Worm (Caenorhabditis elegans) whole organism, L4 larva: ENCODE data around the gene AH6.17.
A peak's percentile ranks its signal among the peaks of the same experiment; 100 is the strongest.

Experiments
- F10B5.3 ChIP-seq: sonication (generic microtip); optimal IDR thresholded peaks from 2 replicates; lab custom pipeline; 2016; ENCODE audit warnings: mild to moderate bottlenecking, missing genetic modification characterization, missing compliant biosample characterization
- F37D6.2 ChIP-seq: sonication (generic microtip); optimal IDR thresholded peaks from 2 replicates; lab custom pipeline; 2016; ENCODE audit warnings: mild to moderate bottlenecking, missing genetic modification characterization, missing compliant biosample characterization
- F44E2.7 ChIP-seq: fragments of 200-800 bp; sonication (Bioruptor generic); IDR thresholded peaks from 2 replicates; pipeline ENCODE4 v2.1.2; 2022; ENCODE audit warnings: missing genetic modification characterization, missing compliant biosample characterization
- F49E8.2 ChIP-seq: sonication (generic microtip); optimal IDR thresholded peaks from 2 replicates; lab custom pipeline; 2016; ENCODE audit warnings: missing compliant biosample characterization, mild to moderate bottlenecking, missing genetic modification characterization, borderline replicate concordance
- R02D3.7 ChIP-seq: fragments of 150-350 bp; sonication (generic microtip); optimal IDR thresholded peaks from 3 replicates; lab custom pipeline; 2014; ENCODE audit warnings: missing biosample characterization, missing genetic modification characterization
- T20F7.1 ChIP-seq: fragments of 200-800 bp; sonication (Bioruptor generic); optimal IDR thresholded peaks from 2 replicates; lab custom pipeline; 2018; ENCODE audit warnings: mild to moderate bottlenecking, missing genetic modification characterization, missing compliant biosample characterization
- Y48G9A.11 ChIP-seq: fragments of 200-800 bp; sonication (Bioruptor generic); IDR thresholded peaks from 2 replicates; pipeline ENCODE4 v1.3.6; 2022; ENCODE audit warnings: missing genetic modification reagents, missing genetic modification characterization, missing compliant biosample characterization
- Y75B8A.6 ChIP-seq: fragments of 200-800 bp; sonication (Bioruptor generic); IDR thresholded peaks from 2 replicates; pipeline ENCODE4 v1.3.6; 2022; ENCODE audit warnings: missing genetic modification reagents, missing genetic modification characterization, missing compliant biosample characterization
- ZK546.5 ChIP-seq, 2 experiments: sonication (generic microtip); optimal IDR thresholded peaks; 2 replicates each; lab custom pipeline; 2017; ENCODE audit warnings: missing biosample characterization in 2 of 2, missing genetic modification characterization in 2 of 2
- aly-2 ChIP-seq: sonication (generic microtip); optimal IDR thresholded peaks from 2 replicates; lab custom pipeline; 2018; ENCODE audit warnings: missing biosample characterization, missing genetic modification characterization
- ama-1 ChIP-seq: fragments of 150-350 bp; optimal IDR thresholded peaks from 2 replicates; lab custom pipeline; 2014; ENCODE audit warnings: inconsistent platforms, mixed read lengths
- arid-1 ChIP-seq: fragments of 200-800 bp; sonication (Bioruptor generic); conservative IDR thresholded peaks from 2 replicates; pipeline ENCODE4 v1.3.6; 2022; ENCODE audit warnings: missing genetic modification reagents, missing genetic modification characterization, missing compliant biosample characterization
- ceh-62 ChIP-seq: sonication (generic microtip); optimal IDR thresholded peaks from 2 replicates; lab custom pipeline; 2017; ENCODE audit warnings: missing biosample characterization, missing genetic modification characterization
- ces-1 ChIP-seq: fragments of 150-350 bp; sonication (generic microtip); optimal IDR thresholded peaks from 4 replicates; lab custom pipeline; 2014; ENCODE audit warnings: missing biosample characterization, missing genetic modification reagents, missing genetic modification characterization
- cey-2 ChIP-seq: sonication (generic microtip); optimal IDR thresholded peaks from 3 replicates; lab custom pipeline; 2017; ENCODE audit warnings: missing genetic modification characterization, mild to moderate bottlenecking, missing compliant biosample characterization, antibody characterized with exemption, borderline replicate concordance; ENCODE audit not compliant: insufficient read depth
- daf-16 ChIP-seq, 3 experiments: sonication (generic microtip); optimal IDR thresholded peaks; 2 replicates each; lab custom pipeline; 2016 to 2017; ENCODE audit warnings: missing genetic modification characterization in 3 of 3, missing genetic modification reagents in 3 of 3, mild to moderate bottlenecking in 2 of 3, missing compliant biosample characterization in 2 of 3, missing biosample characterization in 1 of 3, moderate library complexity in 1 of 3
- dmd-8 ChIP-seq: fragments of 200-800 bp; sonication (Bioruptor generic); IDR thresholded peaks from 2 replicates; pipeline ENCODE4 v1.3.6; 2022; ENCODE audit warnings: missing genetic modification characterization, missing compliant biosample characterization
- dve-1 ChIP-seq: sonication (generic microtip); optimal IDR thresholded peaks from 2 replicates; lab custom pipeline; 2017; ENCODE audit warnings: antibody characterized with exemption, mild to moderate bottlenecking, missing genetic modification characterization, missing compliant biosample characterization; ENCODE audit not compliant: insufficient read depth
- egl-27 ChIP-seq: sonication (generic microtip); optimal IDR thresholded peaks from 3 replicates; lab custom pipeline; 2017; ENCODE audit warnings: missing biosample characterization, missing genetic modification reagents, missing genetic modification characterization
- fkh-10 ChIP-seq: fragments of 150-350 bp; optimal IDR thresholded peaks from 2 replicates; lab custom pipeline; 2014; ENCODE audit warnings: missing biosample characterization, missing genetic modification reagents, missing genetic modification characterization
- fos-1 ChIP-seq: fragments of 150-350 bp; optimal IDR thresholded peaks from 2 replicates; lab custom pipeline; 2014; ENCODE audit warnings: missing biosample characterization, missing genetic modification characterization
- gei-8 ChIP-seq: fragments of 200-800 bp; sonication (Bioruptor generic); optimal IDR thresholded peaks from 2 replicates; lab custom pipeline; 2018; ENCODE audit warnings: mild to moderate bottlenecking, missing genetic modification characterization, missing compliant biosample characterization
- hlh-30 ChIP-seq: sonication (generic microtip); optimal IDR thresholded peaks from 2 replicates; lab custom pipeline; 2017; ENCODE audit warnings: antibody characterized with exemption, mild to moderate bottlenecking, missing genetic modification characterization, missing compliant biosample characterization; ENCODE audit not compliant: insufficient read depth
- hmg-1.1 ChIP-seq: fragments of 200-800 bp; sonication (Bioruptor generic); IDR thresholded peaks from 2 replicates; pipeline ENCODE4 v1.3.6; 2022; ENCODE audit warnings: missing genetic modification reagents, missing genetic modification characterization, missing compliant biosample characterization
- jun-1 ChIP-seq: fragments of 150-350 bp; optimal IDR thresholded peaks from 2 replicates; lab custom pipeline; 2014; ENCODE audit warnings: missing biosample characterization, missing genetic modification reagents, missing genetic modification characterization
- lim-7 ChIP-seq: fragments of 200-800 bp; sonication (Bioruptor generic); IDR thresholded peaks from 2 replicates; pipeline ENCODE4 v1.3.6; 2022; ENCODE audit warnings: missing genetic modification characterization, missing compliant biosample characterization
- lin-38 ChIP-seq: fragments of 200-800 bp; sonication (Bioruptor generic); IDR thresholded peaks from 2 replicates; pipeline ENCODE4 v1.3.6; 2022; ENCODE audit warnings: missing genetic modification reagents, missing genetic modification characterization, missing compliant biosample characterization
- lin-39 ChIP-seq: fragments of 150-350 bp; optimal IDR thresholded peaks from 2 replicates; lab custom pipeline; 2014; ENCODE audit warnings: missing biosample characterization, missing genetic modification reagents, missing genetic modification characterization
- lir-3 ChIP-seq: sonication (generic microtip); optimal IDR thresholded peaks from 2 replicates; lab custom pipeline; 2016; ENCODE audit warnings: mild to moderate bottlenecking, missing genetic modification characterization, missing compliant biosample characterization
- mdl-1 ChIP-seq, 2 experiments: fragments of 150-350 bp in 1 of 2; sonication (generic microtip) in 1 of 2; optimal IDR thresholded peaks; 2 replicates each; lab custom pipeline; 2014 to 2017; ENCODE audit warnings: missing biosample characterization in 2 of 2, missing genetic modification characterization in 2 of 2
- mep-1 ChIP-seq: fragments of 150-350 bp; sonication (generic microtip); optimal IDR thresholded peaks from 3 replicates; lab custom pipeline; 2014; ENCODE audit warnings: missing biosample characterization, missing genetic modification characterization
- mes-2 ChIP-seq: sonication (generic microtip); optimal IDR thresholded peaks from 2 replicates; lab custom pipeline; 2016; ENCODE audit warnings: missing genotype, mild to moderate bottlenecking, missing genetic modification characterization, missing compliant biosample characterization; ENCODE audit not compliant: poor library complexity, severe bottlenecking
- nhr-25 ChIP-seq: sonication (generic microtip); optimal IDR thresholded peaks from 2 replicates; lab custom pipeline; 2017; ENCODE audit warnings: missing genetic modification characterization, mild to moderate bottlenecking, missing compliant biosample characterization, antibody characterized with exemption, moderate library complexity, borderline replicate concordance; ENCODE audit not compliant: insufficient read depth
- nhr-28 ChIP-seq: fragments of 150-350 bp; optimal IDR thresholded peaks from 2 replicates; lab custom pipeline; 2014; ENCODE audit warnings: missing biosample characterization, missing genetic modification characterization
- nhr-42 ChIP-seq: fragments of 200-800 bp; sonication (Bioruptor generic); IDR thresholded peaks from 2 replicates; pipeline ENCODE4 v1.3.6; 2022; ENCODE audit warnings: missing genetic modification characterization, missing compliant biosample characterization
- nhr-48 ChIP-seq: sonication (generic microtip); optimal IDR thresholded peaks from 2 replicates; lab custom pipeline; 2016; ENCODE audit warnings: mild to moderate bottlenecking, missing genetic modification characterization, missing compliant biosample characterization
- nhr-77 ChIP-seq: fragments of 150-350 bp; optimal IDR thresholded peaks from 2 replicates; lab custom pipeline; 2014; ENCODE audit warnings: missing biosample characterization, missing genetic modification characterization
- pqm-1 ChIP-seq: sonication (generic microtip); optimal IDR thresholded peaks from 2 replicates; lab custom pipeline; 2017; ENCODE audit warnings: missing biosample characterization, missing genetic modification characterization
- rbr-2 ChIP-seq: sonication (generic microtip); optimal IDR thresholded peaks from 2 replicates; lab custom pipeline; 2016; ENCODE audit warnings: missing genotype, missing genetic modification characterization, missing compliant biosample characterization
- saeg-2 ChIP-seq: fragments of 200-800 bp; sonication (Bioruptor generic); IDR thresholded peaks from 2 replicates; pipeline ENCODE4 v1.3.6; 2022; ENCODE audit warnings: missing genetic modification reagents, missing genetic modification characterization, missing compliant biosample characterization
- set-16 ChIP-seq: fragments of 200-800 bp; sonication (Bioruptor generic); IDR thresholded peaks from 2 replicates; pipeline ENCODE4 v1.3.6; 2022; ENCODE audit warnings: missing genetic modification reagents, missing genetic modification characterization, missing compliant biosample characterization
- snpc-1.2 ChIP-seq: fragments of 200-800 bp; sonication (Bioruptor generic); IDR thresholded peaks from 2 replicates; pipeline ENCODE4 v1.3.6; 2022; ENCODE audit warnings: missing genetic modification reagents, missing genetic modification characterization, missing compliant biosample characterization
- tag-97 ChIP-seq: fragments of 200-800 bp; sonication (Bioruptor generic); IDR thresholded peaks from 2 replicates; pipeline ENCODE4 v1.3.6; 2022; ENCODE audit warnings: missing genetic modification characterization, missing compliant biosample characterization
- tra-1 ChIP-seq: fragments of 200-800 bp; sonication (Bioruptor generic); IDR thresholded peaks from 2 replicates; pipeline ENCODE4 v1.3.6; 2022; ENCODE audit warnings: missing genetic modification reagents, missing genetic modification characterization, missing compliant biosample characterization
- unc-39 ChIP-seq: sonication (generic microtip); optimal IDR thresholded peaks from 2 replicates; lab custom pipeline; 2017; ENCODE audit warnings: missing biosample characterization, missing genetic modification characterization
- unc-62 ChIP-seq, 3 experiments: fragments of 150-350 bp in 1 of 3; sonication (generic microtip); optimal IDR thresholded peaks in 2 of 3; peaks in 1 of 3; 1 replicate in 1 of 3; 2 replicates in 2 of 3; lab custom pipeline; 2014 to 2017; ENCODE audit warnings: missing biosample characterization in 3 of 3, missing genetic modification characterization in 3 of 3, missing genetic modification reagents in 3 of 3, missing genotype in 1 of 3
- vab-7 ChIP-seq: fragments of 200-800 bp; sonication (Bioruptor generic); IDR thresholded peaks from 2 replicates; pipeline ENCODE4 v1.3.6; 2022; ENCODE audit warnings: missing genetic modification reagents, missing genetic modification characterization, missing compliant biosample characterization
- zfp-2 ChIP-seq: sonication (generic microtip); optimal IDR thresholded peaks from 2 replicates; lab custom pipeline; 2016; ENCODE audit warnings: mild to moderate bottlenecking, missing genetic modification characterization, missing compliant biosample characterization
- zfp-3 ChIP-seq: fragments of 200-800 bp; sonication (Bioruptor generic); conservative IDR thresholded peaks from 2 replicates; pipeline ENCODE4 v1.3.6; 2022; ENCODE audit warnings: missing genetic modification reagents, missing genetic modification characterization, missing compliant biosample characterization
- zip-2 ChIP-seq: fragments of 150-350 bp; optimal IDR thresholded peaks from 2 replicates; lab custom pipeline; 2014; ENCODE audit warnings: missing biosample characterization, missing genetic modification characterization

Gene AH6.17

ce11 chrII:9566045-9566444, 43.1 kb downstream of the AH6.17 start (continued):
- TF ChIP-seq rbr-2 (tag; lab: Kevin White, UChicago) (peak; percentile 50), T20F7.1 (GFP tag; lab: Kevin White, UChicago) (peak; percentile 78), egl-27 (no peak), jun-1 (no peak), Y48G9A.11 (GFP tag; lab: Robert Waterston, UW) (peak; percentile 90), gei-8 (peak; percentile 53), ama-1 (no peak), lir-3 (tag; lab: Kevin White, UChicago) (no peak), lim-7 (GFP tag; lab: Robert Waterston, UW) (peak; percentile 97), saeg-2 (GFP tag; lab: Robert Waterston, UW) (0 out of 2 replicates have a peak, but pooled peaks have one; percentile 46), nhr-42 (GFP tag; lab: Robert Waterston, UW) (no peak), dve-1 (tag; lab: Kevin White, UChicago) (peak; percentile 41), tra-1 (GFP tag; lab: Robert Waterston, UW) (peak; percentile 91), ces-1 (GFP tag; lab: Kevin White, UChicago) (no peak), set-16 (GFP tag; lab: Robert Waterston, UW) (peak; percentile 20; the same call in 1 of the 2 replicates), dmd-8 (GFP tag; lab: Robert Waterston, UW) (peak; percentile 93), F37D6.2 (tag; lab: Kevin White, UChicago) (no peak), zfp-3 (peak; percentile 49; the same call in 1 of the 2 replicates), F10B5.3 (tag; lab: Kevin White, UChicago) (no peak), tag-97 (GFP tag; lab: Robert Waterston, UW) (no peak), nhr-77 (tag; lab: Kevin White, UChicago) (no peak), nhr-48 (tag; lab: Kevin White, UChicago) (peak; percentile 62), F44E2.7 (GFP tag; lab: Robert Waterston, UW) (peak; percentile 85; the same call in 1 of the 2 replicates), ceh-62 (tag; lab: Kevin White, UChicago) (no peak), unc-62 (GFP tag; optimal IDR thresholded peaks at IDR 0.05 in 1 of 2; lab: Kevin White, UChicago) (no peak), unc-62 (tag; optimal IDR thresholded peaks at IDR 0.05; lab: Kevin White, UChicago) (no peak), mes-2 (peak; percentile 73), zip-2 (tag; lab: Kevin White, UChicago) (no peak), Y75B8A.6 (peak; percentile 72; the same call in 1 of the 2 replicates), vab-7 (GFP tag; lab: Robert Waterston, UW) (peak; percentile 92), F49E8.2 (tag; lab: Kevin White, UChicago) (peak; percentile 1), lin-39 (no peak), mdl-1 (tag; optimal IDR thresholded peaks at IDR 0.05; lab: Kevin White, UChicago) (no peak), pqm-1 (no peak), nhr-28 (tag; lab: Kevin White, UChicago) (peak; percentile 29), ZK546.5 (tag; optimal IDR thresholded peaks at IDR 0.05; lab: Kevin White, UChicago) (no peak), daf-16 (GFP tag; optimal IDR thresholded peaks at IDR 0.05; lab: Kevin White, UChicago) (peak in 1 of 2 experiments; percentile 79), daf-16 (tag; optimal IDR thresholded peaks at IDR 0.05; lab: Kevin White, UChicago) (peak; percentile 45), lin-38 (GFP tag; lab: Robert Waterston, UW) (peak; percentile 74), fos-1 (no peak), cey-2 (tag; lab: Kevin White, UChicago) (no peak), R02D3.7 (tag; lab: Kevin White, UChicago) (no peak), snpc-1.2 (GFP tag; lab: Robert Waterston, UW) (peak; percentile 73), hmg-1.1 (peak; percentile 82), fkh-10 (no peak), nhr-25 (tag; lab: Kevin White, UChicago) (no peak), mep-1 (tag; lab: Kevin White, UChicago) (peak; percentile 64), unc-39 (tag; lab: Kevin White, UChicago) (no peak), aly-2 (tag; lab: Kevin White, UChicago) (peak; percentile 39), hlh-30 (peak; percentile 54), arid-1 (GFP tag; lab: Robert Waterston, UW) (peak; percentile 84), zfp-2 (tag; lab: Kevin White, UChicago) (no peak)
